Worm (Caenorhabditis elegans) whole organism, late embryonic: Measurements from ENCODE around the gene Y26E6A.3.

ENCODE experiments used
- C08G9.2 ChIP-seq: sonication (generic microtip); optimal IDR thresholded peaks from 2 replicates; lab custom pipeline; 2016; ENCODE audit warnings: mild to moderate bottlenecking, missing genetic modification characterization, moderate library complexity, missing compliant biosample characterization
- C38D4.7 ChIP-seq: fragments of 200-800 bp; sonication (Bioruptor generic); optimal IDR thresholded peaks from 2 replicates; lab custom pipeline; 2018; ENCODE audit warnings: mild to moderate bottlenecking, missing genetic modification characterization, moderate library complexity, missing compliant biosample characterization
- K09A11.1 ChIP-seq: sonication (generic microtip); optimal IDR thresholded peaks from 2 replicates; lab custom pipeline; 2017; ENCODE audit warnings: antibody characterized with exemption, mild to moderate bottlenecking, missing genetic modification characterization, missing compliant biosample characterization; ENCODE audit not compliant: insufficient read depth
- Y22D7AL.16 ChIP-seq: sonication (generic microtip); optimal IDR thresholded peaks from 2 replicates; lab custom pipeline; 2016; ENCODE audit warnings: missing genetic modification characterization, missing compliant biosample characterization
- ahr-1 ChIP-seq: sonication (generic microtip); optimal IDR thresholded peaks from 2 replicates; lab custom pipeline; 2016; ENCODE audit warnings: missing genetic modification characterization, missing compliant biosample characterization
- ama-1 ChIP-seq: fragments of 150-350 bp; optimal IDR thresholded peaks from 2 replicates; lab custom pipeline; 2014
- ceh-14 ChIP-seq: sonication (generic microtip); optimal IDR thresholded peaks from 2 replicates; lab custom pipeline; 2016; ENCODE audit warnings: missing genotype, missing genetic modification characterization, missing compliant biosample characterization
- ceh-18 ChIP-seq: sonication (generic microtip); optimal IDR thresholded peaks from 2 replicates; lab custom pipeline; 2016; ENCODE audit warnings: missing genetic modification characterization, missing compliant biosample characterization
- ceh-19 ChIP-seq: fragments of 200-800 bp; sonication (Bioruptor generic); optimal IDR thresholded peaks from 2 replicates; lab custom pipeline; 2018; ENCODE audit warnings: mild to moderate bottlenecking, missing genetic modification characterization, missing compliant biosample characterization
- ceh-24 ChIP-seq: sonication (generic microtip); optimal IDR thresholded peaks from 2 replicates; lab custom pipeline; 2016; ENCODE audit warnings: mild to moderate bottlenecking, missing genetic modification characterization, missing compliant biosample characterization
- ceh-30 ChIP-seq: fragments of 150-350 bp; optimal IDR thresholded peaks from 2 replicates; lab custom pipeline; 2014; ENCODE audit warnings: missing biosample characterization, missing genetic modification characterization
- ceh-31 ChIP-seq: sonication (generic microtip); optimal IDR thresholded peaks from 2 replicates; lab custom pipeline; 2016; ENCODE audit warnings: missing genetic modification characterization, missing compliant biosample characterization
- ceh-45 ChIP-seq: fragments of 200-800 bp; sonication (Bioruptor generic); IDR thresholded peaks from 2 replicates; pipeline ENCODE4 v1.3.6; 2022; ENCODE audit warnings: missing genetic modification reagents, missing genetic modification characterization, missing compliant biosample characterization
- ceh-9 ChIP-seq: sonication (generic microtip); optimal IDR thresholded peaks from 2 replicates; lab custom pipeline; 2016; ENCODE audit warnings: mild to moderate bottlenecking, missing genetic modification characterization, inconsistent platforms, missing compliant biosample characterization
- che-1 ChIP-seq: sonication (generic microtip); optimal IDR thresholded peaks from 2 replicates; lab custom pipeline; 2016; ENCODE audit warnings: mild to moderate bottlenecking, missing genetic modification characterization, missing compliant biosample characterization
- dmd-4 ChIP-seq: sonication (generic microtip); optimal IDR thresholded peaks from 2 replicates; lab custom pipeline; 2016; ENCODE audit warnings: borderline replicate concordance, missing genetic modification characterization, missing compliant biosample characterization
- elt-2 ChIP-seq: sonication (generic microtip); optimal IDR thresholded peaks from 2 replicates; lab custom pipeline; 2016; ENCODE audit warnings: missing genetic modification reagents, missing genetic modification characterization, missing compliant biosample characterization
- elt-4 ChIP-seq: sonication (generic microtip); optimal IDR thresholded peaks from 2 replicates; lab custom pipeline; 2016; ENCODE audit warnings: missing genetic modification characterization, missing compliant biosample characterization
- ets-4 ChIP-seq: sonication (generic microtip); optimal IDR thresholded peaks from 2 replicates; lab custom pipeline; 2016; ENCODE audit warnings: missing genetic modification characterization, missing compliant biosample characterization
- eyg-1 ChIP-seq: sonication (generic microtip); optimal IDR thresholded peaks from 2 replicates; lab custom pipeline; 2016; ENCODE audit warnings: missing genotype, missing genetic modification characterization, missing compliant biosample characterization
- fax-1 ChIP-seq: sonication (generic microtip); optimal IDR thresholded peaks from 2 replicates; lab custom pipeline; 2016; ENCODE audit warnings: missing genotype, missing genetic modification characterization, missing compliant biosample characterization
- fkh-10 ChIP-seq: fragments of 150-350 bp; optimal IDR thresholded peaks from 2 replicates; lab custom pipeline; 2014; ENCODE audit warnings: missing biosample characterization, missing genetic modification reagents, missing genetic modification characterization
- fkh-6 ChIP-seq: sonication (generic microtip); optimal IDR thresholded peaks from 2 replicates; lab custom pipeline; 2016; ENCODE audit warnings: missing genetic modification characterization, missing compliant biosample characterization
- gmeb-2 ChIP-seq: sonication (generic microtip); optimal IDR thresholded peaks from 2 replicates; lab custom pipeline; 2016; ENCODE audit warnings: missing genetic modification characterization, inconsistent platforms, missing compliant biosample characterization
- hlh-13 ChIP-seq: fragments of 200-800 bp; sonication (Bioruptor generic); optimal IDR thresholded peaks from 2 replicates; lab custom pipeline; 2018; ENCODE audit warnings: mild to moderate bottlenecking, missing genetic modification characterization, missing compliant biosample characterization
- hlh-15 ChIP-seq: sonication (generic microtip); optimal IDR thresholded peaks from 2 replicates; lab custom pipeline; 2016; ENCODE audit warnings: missing genetic modification characterization, missing compliant biosample characterization
- hlh-30 ChIP-seq: sonication (generic microtip); optimal IDR thresholded peaks from 2 replicates; lab custom pipeline; 2017; ENCODE audit warnings: antibody characterized with exemption, missing genetic modification characterization, missing compliant biosample characterization; ENCODE audit not compliant: insufficient read depth
- hlh-6 ChIP-seq: sonication (generic microtip); optimal IDR thresholded peaks from 2 replicates; lab custom pipeline; 2016; ENCODE audit warnings: missing genotype, missing genetic modification characterization, missing compliant biosample characterization
- lim-6 ChIP-seq: sonication (generic microtip); optimal IDR thresholded peaks from 2 replicates; lab custom pipeline; 2016; ENCODE audit warnings: missing genetic modification characterization, missing compliant biosample characterization
- madf-2 ChIP-seq: sonication (generic microtip); optimal IDR thresholded peaks from 2 replicates; lab custom pipeline; 2017; ENCODE audit warnings: missing genetic modification characterization, missing compliant biosample characterization
- mec-3 ChIP-seq: sonication (generic microtip); optimal IDR thresholded peaks from 2 replicates; lab custom pipeline; 2016; ENCODE audit warnings: borderline replicate concordance, missing genetic modification characterization, missing compliant biosample characterization
- nfya-1 ChIP-seq: sonication (generic microtip); optimal IDR thresholded peaks from 2 replicates; lab custom pipeline; 2017; ENCODE audit warnings: missing genetic modification characterization, mild to moderate bottlenecking, missing compliant biosample characterization, antibody characterized with exemption, moderate library complexity
- nhr-11 ChIP-seq: fragments of 150-350 bp; optimal IDR thresholded peaks from 2 replicates; lab custom pipeline; 2014; ENCODE audit warnings: missing biosample characterization, missing genetic modification characterization
- npax-4 ChIP-seq: sonication (generic microtip); optimal IDR thresholded peaks from 2 replicates; lab custom pipeline; 2016; ENCODE audit warnings: missing genetic modification characterization, missing compliant biosample characterization
- odd-2 ChIP-seq: sonication (generic microtip); optimal IDR thresholded peaks from 2 replicates; lab custom pipeline; 2017; ENCODE audit warnings: antibody characterized with exemption, mild to moderate bottlenecking, missing genetic modification characterization, missing compliant biosample characterization
- pat-9 ChIP-seq: fragments of 200-800 bp; sonication (Bioruptor generic); optimal IDR thresholded peaks from 2 replicates; lab custom pipeline; 2018; ENCODE audit warnings: mild to moderate bottlenecking, missing genetic modification characterization, moderate library complexity, missing compliant biosample characterization
- pax-1 ChIP-seq: fragments of 150-350 bp; optimal IDR thresholded peaks from 2 replicates; lab custom pipeline; 2014; ENCODE audit warnings: missing biosample characterization, missing genetic modification characterization
- pha-2 ChIP-seq: sonication (generic microtip); optimal IDR thresholded peaks from 2 replicates; lab custom pipeline; 2017; ENCODE audit warnings: mild to moderate bottlenecking, missing genetic modification characterization, missing compliant biosample characterization
- ref-2 ChIP-seq: sonication (generic microtip); optimal IDR thresholded peaks from 2 replicates; lab custom pipeline; 2016; ENCODE audit warnings: missing genetic modification characterization, missing compliant biosample characterization
- rnt-1 ChIP-seq: sonication (generic microtip); optimal IDR thresholded peaks from 2 replicates; lab custom pipeline; 2016; ENCODE audit warnings: missing genetic modification characterization, missing compliant biosample characterization
- sdc-2 ChIP-seq: sonication (generic microtip); optimal IDR thresholded peaks from 2 replicates; lab custom pipeline; 2016; ENCODE audit warnings: missing genotype, missing genetic modification characterization, missing compliant biosample characterization
- sox-2 ChIP-seq: fragments of 200-800 bp; sonication (Bioruptor generic); IDR thresholded peaks from 2 replicates; pipeline ENCODE4 v1.3.6; 2022; ENCODE audit warnings: missing genetic modification reagents, missing genetic modification characterization, missing compliant biosample characterization
- sox-4 ChIP-seq: sonication (generic microtip); optimal IDR thresholded peaks from 2 replicates; lab custom pipeline; 2017; ENCODE audit warnings: mild to moderate bottlenecking, missing genetic modification characterization, inconsistent platforms, missing compliant biosample characterization
- syd-9 ChIP-seq: sonication (generic microtip); optimal IDR thresholded peaks from 2 replicates; lab custom pipeline; 2016; ENCODE audit warnings: mild to moderate bottlenecking, missing genetic modification characterization, moderate library complexity, missing compliant biosample characterization
- tbx-2 ChIP-seq: sonication (generic microtip); optimal IDR thresholded peaks from 2 replicates; lab custom pipeline; 2016; ENCODE audit warnings: missing genetic modification characterization, missing compliant biosample characterization
- tbx-7 ChIP-seq: sonication (generic microtip); optimal IDR thresholded peaks from 2 replicates; lab custom pipeline; 2016; ENCODE audit warnings: missing genotype, missing genetic modification characterization, missing compliant biosample characterization
- ttx-3 ChIP-seq: sonication (generic microtip); optimal IDR thresholded peaks from 2 replicates; lab custom pipeline; 2016; ENCODE audit warnings: missing genetic modification reagents, missing genetic modification characterization, missing compliant biosample characterization
- unc-3 ChIP-seq, 2 experiments: fragments of 200-800 bp in 1 of 2; sonication (Bioruptor generic) in 1 of 2; sonication (generic microtip) in 1 of 2; conservative IDR thresholded peaks in 1 of 2; optimal IDR thresholded peaks in 1 of 2; 2 replicates each; pipeline versions ENCODE4 v1.3.6 to Lab custom; 2016 to 2022; ENCODE audit warnings: missing compliant biosample characterization in 2 of 2, missing genetic modification characterization in 2 of 2, missing genetic modification reagents in 1 of 2
- unc-42 ChIP-seq: sonication (generic microtip); optimal IDR thresholded peaks from 2 replicates; lab custom pipeline; 2016; ENCODE audit warnings: missing genotype, missing genetic modification characterization, missing compliant biosample characterization
- unc-55 ChIP-seq: sonication (generic microtip); optimal IDR thresholded peaks from 2 replicates; lab custom pipeline; 2017; ENCODE audit warnings: missing biosample characterization, missing genetic modification reagents, missing genetic modification characterization
- unc-86 ChIP-seq: sonication (generic microtip); optimal IDR thresholded peaks from 2 replicates; lab custom pipeline; 2016; ENCODE audit warnings: missing genetic modification characterization, missing compliant biosample characterization
- zip-5 ChIP-seq: sonication (generic microtip); optimal IDR thresholded peaks from 2 replicates; lab custom pipeline; 2016; ENCODE audit warnings: missing genetic modification characterization, missing compliant biosample characterization
- ztf-16 ChIP-seq: sonication (generic microtip); optimal IDR thresholded peaks from 2 replicates; lab custom pipeline; 2017; ENCODE audit warnings: missing genetic modification characterization, missing compliant biosample characterization

Y26E6A.3 gene

DNA sequence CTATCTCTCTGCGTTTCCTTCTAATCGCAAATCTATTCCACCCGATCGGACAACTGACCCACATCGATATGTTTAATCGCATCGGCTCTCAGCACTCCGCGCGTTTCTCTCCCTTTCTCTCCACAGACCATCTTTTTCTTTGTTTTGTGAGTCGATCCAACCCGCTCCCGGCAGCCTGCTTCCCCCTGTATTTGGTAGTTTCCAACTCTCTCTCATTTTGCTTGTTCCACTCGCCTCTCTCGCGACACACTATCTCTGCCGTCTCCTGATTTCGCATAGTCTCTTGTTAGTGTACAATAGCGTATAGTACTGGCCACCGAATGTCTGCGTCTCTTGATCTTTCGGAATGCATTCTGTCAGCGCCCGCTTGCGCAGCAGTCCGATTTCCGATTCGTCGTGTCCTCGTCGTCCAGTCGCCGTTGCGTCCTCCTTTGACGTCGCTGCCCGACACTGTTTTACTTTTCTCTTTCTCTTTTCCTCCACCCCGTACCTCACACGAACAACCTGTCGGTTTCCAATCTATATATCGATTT, 40.9 kb upstream of the Y26E6A.3 start:
- TF ChIP-seq dmd-4 (no peak), tbx-2 (peak; percentile 60), ahr-1 (tag; lab: Kevin White, UChicago) (no peak), ets-4 (tag; lab: Kevin White, UChicago) (no peak), sox-4 (no peak), elt-4 (tag; lab: Kevin White, UChicago) (no peak), unc-86 (tag; lab: Kevin White, UChicago) (no peak), nhr-11 (tag; lab: Kevin White, UChicago) (no peak), zip-5 (tag; lab: Kevin White, UChicago) (no peak), ceh-45 (GFP tag; lab: Robert Waterston, UW) (no peak), odd-2 (tag; lab: Kevin White, UChicago) (no peak), ceh-19 (no peak), fax-1 (no peak), tbx-7 (tag; lab: Kevin White, UChicago) (no peak), pha-2 (no peak), rnt-1 (tag; lab: Kevin White, UChicago) (peak; percentile 3), hlh-30 (tag; lab: Kevin White, UChicago) (peak; percentile 44), C08G9.2 (tag; lab: Kevin White, UChicago) (peak; percentile 14), unc-55 (GFP tag; lab: Kevin White, UChicago) (peak; percentile 44), ttx-3 (no peak), gmeb-2 (tag; lab: Kevin White, UChicago) (no peak), che-1 (tag; lab: Kevin White, UChicago) (no peak), ceh-9 (tag; lab: Kevin White, UChicago) (no peak), eyg-1 (tag; lab: Kevin White, UChicago) (peak; percentile 14), sox-2 (GFP tag; lab: Robert Waterston, UW) (peak; percentile 28), syd-9 (peak; percentile 26), K09A11.1 (no peak), C38D4.7 (GFP tag; lab: Kevin White, UChicago) (no peak), elt-2 (tag; lab: Kevin White, UChicago) (no peak), fkh-6 (no peak), ceh-18 (tag; lab: Kevin White, UChicago) (peak; percentile 28), pat-9 (tag; lab: Kevin White, UChicago) (no peak), unc-42 (tag; lab: Kevin White, UChicago) (no peak), ceh-14 (tag; lab: Kevin White, UChicago) (no peak), fkh-10 (GFP tag; lab: Kevin White, UChicago) (no peak), hlh-15 (no peak), sdc-2 (tag; lab: Kevin White, UChicago) (peak; percentile 39), ceh-24 (tag; lab: Kevin White, UChicago) (no peak), hlh-13 (no peak), ceh-31 (peak; percentile 66), hlh-6 (tag; lab: Kevin White, UChicago) (no peak), lim-6 (tag; lab: Kevin White, UChicago) (no peak), ref-2 (tag; lab: Kevin White, UChicago) (peak; percentile 70), nfya-1 (tag; lab: Kevin White, UChicago) (peak; percentile 53), pax-1 (tag; lab: Kevin White, UChicago) (no peak), madf-2 (tag; lab: Kevin White, UChicago) (peak; percentile 5), unc-3 (GFP tag; conservative IDR thresholded peaks at IDR 0.05; lab: Robert Waterston, UW) (no peak), unc-3 (tag; optimal IDR thresholded peaks at IDR 0.05; lab: Kevin White, UChicago) (no peak), npax-4 (tag; lab: Kevin White, UChicago) (no peak), ceh-30 (no peak), ztf-16 (no peak), mec-3 (no peak), Y22D7AL.16 (no peak), ama-1 (lab: Kevin White, UChicago) (no peak)
